Worm (Caenorhabditis elegans): ENCODE data around the gene F56H9.9.

- TF ChIP-seq aly-1 (tag; optimal IDR thresholded peaks at IDR 0.05), result no peak
- TF ChIP-seq ets-7 (tag; optimal IDR thresholded peaks at IDR 0.05), result no peak
- no peak for TF ChIP-seq scrt-1 (GFP tag; IDR thresholded peaks at IDR 0.05)
- TF ChIP-seq ama-1 (optimal IDR thresholded peaks at IDR 0.05), result no peak
- no peak for TF ChIP-seq pes-1 (GFP tag; IDR thresholded peaks at IDR 0.05)
- TF ChIP-seq flt-1 (GFP tag; IDR thresholded peaks at IDR 0.05), result no peak
- TF ChIP-seq sea-1 (GFP tag; conservative IDR thresholded peaks at IDR 0.05), result no peak
- no peak for TF ChIP-seq F13C5.2 (tag; optimal IDR thresholded peaks at IDR 0.05)
- no peak for TF ChIP-seq hmg-4 (GFP tag; optimal IDR thresholded peaks at IDR 0.05)
- no peak for TF ChIP-seq tra-4 (tag; optimal IDR thresholded peaks at IDR 0.05)
- no peak for TF ChIP-seq hmbx-1 (tag; optimal IDR thresholded peaks at IDR 0.05)
- no peak for TF ChIP-seq ceh-13 (GFP tag; optimal IDR thresholded peaks at IDR 0.05)
- no peak for TF ChIP-seq tbx-11 (GFP tag; IDR thresholded peaks at IDR 0.05)
Observed at ce11 chrV:12658142-12658541, 33.9 kb upstream of the F56H9.9 start, which contains the start of gene W05B10.6.

All from whole organism, early embryonic.